Fruit fly (Drosophila melanogaster): ENCODE measurements around the gene CG15536.

dm6 chr3R:30388215-30388871 is 36.6 kb downstream of the CG15536 start:
- TF ChIP-seq Sin3A (optimal IDR thresholded peaks at IDR 0.05) (no peak), psq (optimal IDR thresholded peaks at IDR 0.05) (no peak), Myc (optimal IDR thresholded peaks at IDR 0.05) (no peak)
